Worm (Caenorhabditis elegans): ENCODE results near the gene smex-1.

DNA sequence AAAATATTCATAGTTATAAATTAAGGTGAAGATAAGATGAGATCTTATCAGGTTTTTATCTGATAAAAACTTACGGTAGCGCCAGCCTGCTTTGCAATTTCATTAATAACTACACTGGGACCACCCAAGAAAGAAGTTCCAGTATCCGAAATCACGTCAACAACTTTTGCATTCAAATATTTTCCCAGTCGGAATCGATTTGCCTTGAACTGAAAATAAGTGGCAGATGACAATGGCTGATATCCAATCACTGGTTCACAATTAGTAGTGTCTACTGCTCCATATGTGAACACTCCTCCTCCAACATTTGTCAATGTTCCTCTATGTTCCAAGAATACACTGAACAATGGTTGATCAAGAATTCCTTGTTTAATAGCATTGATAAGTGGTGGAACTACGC, 29.5 kb downstream of the smex-1 start, which contains the start of gene F21F8.5:
- TF ChIP-seq ceh-18 (tag; optimal IDR thresholded peaks at IDR 0.05) = no peak
- no peak for TF ChIP-seq lin-11 (tag; optimal IDR thresholded peaks at IDR 0.05)
- no peak for TF ChIP-seq ref-2 (tag; optimal IDR thresholded peaks at IDR 0.05)
- no peak for TF ChIP-seq ama-1 (optimal IDR thresholded peaks at IDR 0.05)
- TF ChIP-seq zip-5 (tag; optimal IDR thresholded peaks at IDR 0.05) = no peak
- no peak for TF ChIP-seq ceh-30 (tag; optimal IDR thresholded peaks at IDR 0.05)
- no peak for TF ChIP-seq hlh-6 (tag; optimal IDR thresholded peaks at IDR 0.05)
- TF ChIP-seq pax-1 (tag; optimal IDR thresholded peaks at IDR 0.05) = no peak
- no peak for TF ChIP-seq pha-4 (tag; optimal IDR thresholded peaks at IDR 0.05)
- TF ChIP-seq Y22D7AL.16 (tag; optimal IDR thresholded peaks at IDR 0.05) = no peak
- no peak for TF ChIP-seq nfya-1 (tag; optimal IDR thresholded peaks at IDR 0.05)
- TF ChIP-seq dmd-4 (tag; optimal IDR thresholded peaks at IDR 0.05; ENCODE audit: borderline replicate concordance) = no peak
- TF ChIP-seq ceh-9 (tag; optimal IDR thresholded peaks at IDR 0.05) = no peak
- no peak for TF ChIP-seq ceh-31 (tag; optimal IDR thresholded peaks at IDR 0.05)
